Worm (Caenorhabditis elegans): ENCODE data around the gene crh-1.

DNA sequence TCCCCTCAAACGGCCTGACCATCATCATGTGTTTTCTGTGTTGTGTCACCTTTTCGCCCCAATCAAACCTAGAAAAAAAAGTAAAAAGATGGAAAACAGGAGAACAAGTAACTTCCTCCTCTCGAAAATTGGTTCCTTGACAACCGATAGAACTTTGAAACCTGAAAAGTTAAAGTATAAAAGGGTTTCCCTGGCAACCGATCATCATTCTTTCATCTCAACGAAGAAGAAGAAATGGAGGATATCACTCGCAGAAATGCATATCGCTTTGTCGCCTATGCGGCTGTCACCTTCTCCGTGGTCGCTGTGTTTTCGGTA, 46.2 kb downstream of the crh-1 start, which contains the start of gene col-95:
- TF ChIP-seq nhr-25 (tag; optimal IDR thresholded peaks at IDR 0.05) (no peak), unc-62 (GFP tag; optimal IDR thresholded peaks at IDR 0.05) (no peak), ceh-82 (tag; optimal IDR thresholded peaks at IDR 0.05) (no peak), nhr-12 (tag; optimal IDR thresholded peaks at IDR 0.05) (no peak)
